Fruit fly (Drosophila melanogaster): ENCODE data around the gene CG13028.

dm6 chr3L:16958397-16959080 lies 35.5 kb downstream of the CG13028 start:
- TF ChIP-seq CG8478 (optimal IDR thresholded peaks at IDR 0.05) (no peak), pan (optimal IDR thresholded peaks at IDR 0.05) (no peak), usp (GFP tag; optimal IDR thresholded peaks at IDR 0.05) (no peak)

Measured in whole organism.